Worm (Caenorhabditis elegans) whole organism, early embryonic: ENCODE measurements around the gene nhr-218.

Experiments
- ama-1 ChIP-seq: fragments of 150-350 bp; optimal IDR thresholded peaks from 2 replicates; lab custom pipeline; 2014
- ceh-13 ChIP-seq: fragments of 200-800 bp; sonication (Bioruptor generic); optimal IDR thresholded peaks from 2 replicates; lab custom pipeline; 2018; ENCODE audit warnings: mild to moderate bottlenecking, missing genetic modification characterization, missing compliant biosample characterization
- ceh-36 ChIP-seq: sonication (generic microtip); optimal IDR thresholded peaks from 2 replicates; lab custom pipeline; 2016; ENCODE audit warnings: missing genetic modification characterization, inconsistent platforms, missing compliant biosample characterization
- hmbx-1 ChIP-seq: sonication (generic microtip); optimal IDR thresholded peaks from 2 replicates; lab custom pipeline; 2016; ENCODE audit warnings: mild to moderate bottlenecking, missing genetic modification characterization, missing compliant biosample characterization
- hmg-4 ChIP-seq: fragments of 200-800 bp; sonication (Bioruptor generic); optimal IDR thresholded peaks from 2 replicates; lab custom pipeline; 2018; ENCODE audit warnings: mild to moderate bottlenecking, missing genetic modification characterization, missing compliant biosample characterization
- tbx-11 ChIP-seq: fragments of 200-800 bp; sonication (Bioruptor generic); IDR thresholded peaks from 2 replicates; pipeline ENCODE4 v1.3.6; 2022; ENCODE audit warnings: missing genetic modification characterization, missing compliant biosample characterization
- tbx-37 ChIP-seq: fragments of 200-800 bp; sonication (Bioruptor generic); conservative IDR thresholded peaks from 2 replicates; pipeline ENCODE4 v1.3.6; 2022; ENCODE audit warnings: missing genetic modification reagents, missing genetic modification characterization, missing compliant biosample characterization
- tra-4 ChIP-seq: sonication (generic microtip); optimal IDR thresholded peaks from 2 replicates; lab custom pipeline; 2017; ENCODE audit warnings: missing genetic modification characterization, missing compliant biosample characterization

DNA sequence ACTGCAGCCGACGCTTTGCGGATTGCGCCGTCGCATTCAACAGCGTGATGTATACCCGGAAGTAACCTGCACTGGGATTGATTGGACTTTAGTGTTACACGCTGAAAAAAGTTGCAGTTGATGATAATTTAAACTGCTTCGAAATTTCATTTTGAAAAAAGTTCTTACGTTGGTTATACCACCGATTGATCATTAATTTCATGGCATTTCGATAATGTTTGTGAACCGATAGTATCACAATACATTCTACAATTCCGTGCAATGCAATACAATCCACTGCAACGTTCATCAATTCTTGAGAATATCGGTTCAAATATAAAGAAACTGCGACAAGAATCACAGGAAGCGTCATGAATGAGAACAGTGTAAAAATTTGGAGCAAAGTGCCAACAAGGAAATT is 23.1 kb upstream of the nhr-218 start, which contains the start of gene F21H7.3:
- TF ChIP-seq ceh-36 (tag; lab: Kevin White, UChicago) (no peak), ama-1 (lab: Kevin White, UChicago) (no peak), hmg-4 (GFP tag; lab: Kevin White, UChicago) (no peak), hmbx-1 (tag; lab: Kevin White, UChicago) (no peak), tra-4 (no peak), tbx-37 (GFP tag; lab: Robert Waterston, UW) (no peak), ceh-13 (GFP tag; lab: Kevin White, UChicago) (no peak), tbx-11 (GFP tag; lab: Robert Waterston, UW) (no peak)
